Fruit fly (Drosophila melanogaster): ENCODE results near the gene BicD.

BicD gene

dm6 chr2L:17448435-17448834 lies 24.6 kb downstream of the BicD start (continued):
- TF ChIP-seq C15 (GFP tag; IDR thresholded peaks at IDR 0.05) (no peak), CG15601 (tag; optimal IDR thresholded peaks at IDR 0.05) (no peak), zen2 (GFP tag; IDR thresholded peaks at IDR 0.05; ENCODE audit: partially characterized antibody) (no peak), crol (GFP tag; IDR thresholded peaks at IDR 0.05) (peak; percentile 96), CG34376 (GFP tag; optimal IDR thresholded peaks at IDR 0.05) (peak; percentile 31), CG13296 (GFP tag; optimal IDR thresholded peaks at IDR 0.05) (peak; percentile 4), CG17385 (GFP tag; optimal IDR thresholded peaks at IDR 0.05) (peak; percentile 19), CG3407 (GFP tag; optimal IDR thresholded peaks at IDR 0.05) (no peak), Dll (GFP tag; IDR thresholded peaks at IDR 0.05; ENCODE audit: partially characterized antibody) (no peak), CG10267 (tag; optimal IDR thresholded peaks at IDR 0.05) (no peak), cwo (GFP tag; optimal IDR thresholded peaks at IDR 0.05) (peak; percentile 32), CG14050 (GFP tag; IDR thresholded peaks at IDR 0.05) (no peak), shn (GFP tag; optimal IDR thresholded peaks at IDR 0.05) (no peak), Bgb (GFP tag; IDR thresholded peaks at IDR 0.05; ENCODE audit: partially characterized antibody) (no peak), CG9727 (GFP tag; optimal IDR thresholded peaks at IDR 0.05) (no peak), Lim3 (GFP tag; IDR thresholded peaks at IDR 0.05) (no peak), CG18764 (GFP tag; optimal IDR thresholded peaks at IDR 0.05) (no peak), aop (GFP tag; IDR thresholded peaks at IDR 0.05) (no peak), CG3281 (GFP tag; optimal IDR thresholded peaks at IDR 0.05) (peak; percentile 25), lilli (GFP tag; optimal IDR thresholded peaks at IDR 0.05) (no peak), vfl (GFP tag; optimal IDR thresholded peaks at IDR 0.05) (no peak), ci (GFP tag; IDR thresholded peaks at IDR 0.05) (peak; percentile 67; the same call in 2 of the 3 replicates), Chrac-16 (GFP tag; optimal IDR thresholded peaks at IDR 0.05) (no peak), Gsc (GFP tag; IDR thresholded peaks at IDR 0.05) (no peak), CG14710 (tag; optimal IDR thresholded peaks at IDR 0.05) (no peak), Mrtf (GFP tag; IDR thresholded peaks at IDR 0.05) (no peak), CG6765 (GFP tag; optimal IDR thresholded peaks at IDR 0.05) (no peak), BtbVII (GFP tag; optimal IDR thresholded peaks at IDR 0.05) (peak; percentile 57), lmd (GFP tag; IDR thresholded peaks at IDR 0.05) (no peak), H2.0 (GFP tag; IDR thresholded peaks at IDR 0.05) (no peak), ATbp (GFP tag; optimal IDR thresholded peaks at IDR 0.05) (peak; percentile 26), CG9437 (GFP tag; optimal IDR thresholded peaks at IDR 0.05) (no peak), PHDP (tag; optimal IDR thresholded peaks at IDR 0.05) (peak; percentile 23), stwl (tag; optimal IDR thresholded peaks at IDR 0.05) (no peak), bcd (GFP tag; optimal IDR thresholded peaks at IDR 0.05) (no peak), CG12391 (tag; optimal IDR thresholded peaks at IDR 0.05) (no peak), pan (optimal IDR thresholded peaks at IDR 0.05) (no peak), pan (GFP tag; optimal IDR thresholded peaks at IDR 0.05 in 1 of 2, IDR thresholded peaks at IDR 0.05 in 1 of 2) (no peak), CG14441 (GFP tag; IDR thresholded peaks at IDR 0.05) (peak; percentile 27; the same call in 1 of the 2 replicates), CG11723 (GFP tag; optimal IDR thresholded peaks at IDR 0.05) (no peak), ara (GFP tag; IDR thresholded peaks at IDR 0.05) (no peak), croc (GFP tag; conservative IDR thresholded peaks at IDR 0.05) (no peak), CG14667 (GFP tag; IDR thresholded peaks at IDR 0.05) (no peak), sug (tag; optimal IDR thresholded peaks at IDR 0.05) (peak; percentile 49), ems (GFP tag; optimal IDR thresholded peaks at IDR 0.05) (no peak), ewg (GFP tag; optimal IDR thresholded peaks at IDR 0.05) (no peak), CG11560 (tag; IDR thresholded peaks at IDR 0.05) (no peak), CG32532 (GFP tag; IDR thresholded peaks at IDR 0.05) (0 out of 2 replicates have a peak, but pooled peaks have one; percentile 11), Rx (GFP tag; IDR thresholded peaks at IDR 0.05) (no peak), CG11398 (GFP tag; optimal IDR thresholded peaks at IDR 0.05) (no peak), sens-2 (GFP tag; IDR thresholded peaks at IDR 0.05) (no peak), CG32767 (GFP tag; IDR thresholded peaks at IDR 0.05) (no peak)

All from whole organism, embryonic.